Worm (Caenorhabditis elegans): ENCODE measurements around the gene Y49F6B.6.
"Not testable (repeated sequence)": the region's sequence is repeated elsewhere in the genome, so short reads cannot be mapped to it uniquely, and the experiment has no call there.

The Y49F6B.6 gene

DNA sequence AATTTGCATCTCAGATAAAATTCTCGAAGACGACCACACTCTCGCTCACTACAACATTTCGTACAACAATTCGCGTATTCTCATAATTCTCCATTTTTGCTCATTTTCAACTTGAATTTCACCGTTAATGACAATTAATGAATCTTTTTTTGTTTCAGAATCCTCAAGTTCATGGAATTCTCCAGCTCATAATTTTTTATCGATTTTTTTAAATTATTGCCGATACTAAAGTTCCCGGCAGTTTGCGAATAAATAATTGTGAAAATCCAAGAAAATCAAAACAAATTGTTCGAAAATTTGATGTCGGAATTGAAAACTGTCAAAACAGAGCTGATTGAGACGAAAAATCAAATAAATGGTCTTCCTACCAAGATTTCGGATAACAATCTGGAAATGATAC is 25.0 kb upstream of the Y49F6B.6 start, which contains the start of gene C16C8.21:
TSS of gene C16C8.21 (plus strand) at position 301 of the 400 bp plus-strand sequence.
- no peak for TF ChIP-seq bed-3 (GFP tag; optimal IDR thresholded peaks at IDR 0.05)
- TF ChIP-seq snpc-4 (tag; optimal IDR thresholded peaks at IDR 0.05), result no peak
- TF ChIP-seq ceh-83 (GFP tag; optimal IDR thresholded peaks at IDR 0.05), result no peak
- no peak for TF ChIP-seq blmp-1 (tag; optimal IDR thresholded peaks at IDR 0.05)
- no peak for TF ChIP-seq mab-5 (tag; optimal IDR thresholded peaks at IDR 0.05)
- TF ChIP-seq lsy-2 (tag; optimal IDR thresholded peaks at IDR 0.05), result no peak

DNA sequence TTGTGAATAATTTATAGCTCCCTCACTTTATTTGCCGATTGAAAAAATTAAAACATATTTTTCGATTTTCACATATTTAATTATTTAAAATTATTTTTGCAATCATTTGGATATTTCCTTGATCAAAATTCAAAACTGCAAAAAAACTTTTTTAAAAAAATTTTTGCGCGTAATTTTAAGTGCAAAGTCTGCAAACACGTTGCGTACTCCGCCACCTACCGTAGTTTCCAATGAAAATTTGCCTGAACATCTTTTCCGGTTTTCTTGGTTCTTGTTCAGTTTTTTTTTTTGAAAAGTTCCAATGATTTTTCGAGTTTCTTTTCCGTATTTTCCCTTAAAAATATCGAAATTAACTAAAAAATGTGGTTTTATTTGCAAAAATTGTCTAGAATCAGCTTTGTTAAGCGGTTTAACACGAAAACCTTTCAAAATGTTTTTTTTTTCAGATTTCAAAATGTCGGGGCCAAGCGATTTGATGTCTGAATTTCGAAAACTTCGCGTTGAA is 24.1 kb upstream of the Y49F6B.6 start, which contains the start of gene C16C8.25:
TSS of gene C16C8.25 (plus strand) at position 455 of the 505 bp plus-strand sequence.
- no peak for TF ChIP-seq hlh-1 (tag; optimal IDR thresholded peaks at IDR 0.05)
- no peak for TF ChIP-seq blmp-1 (tag; optimal IDR thresholded peaks at IDR 0.05)
- no peak for TF ChIP-seq lin-13 (tag; optimal IDR thresholded peaks at IDR 0.05)
- no peak for TF ChIP-seq snpc-4 (tag; optimal IDR thresholded peaks at IDR 0.05)

DNA sequence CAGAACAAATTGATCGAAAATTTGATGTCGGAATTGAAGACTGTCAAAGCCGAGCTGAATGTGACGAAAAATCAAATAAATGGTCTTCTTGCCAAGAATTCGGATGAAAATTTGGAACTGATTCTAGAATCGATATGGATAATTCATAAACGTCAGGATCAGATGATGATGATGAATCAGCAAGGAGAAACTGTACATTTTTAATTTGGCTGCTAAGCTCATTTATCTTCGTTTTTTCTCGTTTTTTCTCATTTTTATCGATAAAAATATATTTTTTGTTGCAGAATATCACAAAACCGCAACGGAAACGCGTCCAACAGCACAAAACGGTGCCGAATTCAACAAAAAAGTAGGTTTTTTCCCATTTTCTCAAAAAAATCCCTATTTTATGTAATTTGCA is 23.4 kb upstream of the Y49F6B.6 start, which contains the start of gene C16C8.14:
TSS of gene C16C8.14 (plus strand) at position 301 of the 400 bp plus-strand sequence.
- not testable (repeated sequence) for TF ChIP-seq sptf-1 (tag; optimal IDR thresholded peaks at IDR 0.05); ceh-43 (GFP tag; optimal IDR thresholded peaks at IDR 0.05); flh-1 (GFP tag; optimal IDR thresholded peaks at IDR 0.05)

DNA sequence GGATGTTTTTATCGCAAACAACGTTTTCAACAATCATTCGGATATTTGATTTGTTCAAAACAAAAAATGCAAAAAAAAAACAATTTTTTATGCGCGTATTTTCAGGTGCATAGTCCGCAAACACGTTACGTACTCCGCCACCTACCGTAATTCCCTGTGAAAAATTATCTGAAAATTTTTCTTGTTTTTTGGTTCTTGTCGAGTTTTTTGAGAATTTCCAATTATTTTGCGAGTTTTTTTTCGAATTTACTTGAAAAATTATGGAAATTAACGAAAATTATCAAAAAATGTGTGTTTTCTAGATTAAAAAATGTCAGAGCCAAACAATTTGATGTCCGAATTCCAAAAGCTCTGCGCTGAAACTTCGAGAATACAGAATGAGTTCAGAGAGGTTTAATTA is 20.5 kb upstream of the Y49F6B.6 start, which contains the start of gene C16C8.12:
TSS of gene C16C8.12 (plus strand) at position 301 of the 400 bp plus-strand sequence.
- no peak for TF ChIP-seq nhr-28 (tag; optimal IDR thresholded peaks at IDR 0.05)
- TF ChIP-seq blmp-1 (tag; optimal IDR thresholded peaks at IDR 0.05), result no peak
- no peak for TF ChIP-seq ceh-43 (GFP tag; optimal IDR thresholded peaks at IDR 0.05)
- TF ChIP-seq nhr-76 (tag; optimal IDR thresholded peaks at IDR 0.05), result no peak
- no peak for TF ChIP-seq ces-1 (GFP tag; optimal IDR thresholded peaks at IDR 0.05)

DNA sequence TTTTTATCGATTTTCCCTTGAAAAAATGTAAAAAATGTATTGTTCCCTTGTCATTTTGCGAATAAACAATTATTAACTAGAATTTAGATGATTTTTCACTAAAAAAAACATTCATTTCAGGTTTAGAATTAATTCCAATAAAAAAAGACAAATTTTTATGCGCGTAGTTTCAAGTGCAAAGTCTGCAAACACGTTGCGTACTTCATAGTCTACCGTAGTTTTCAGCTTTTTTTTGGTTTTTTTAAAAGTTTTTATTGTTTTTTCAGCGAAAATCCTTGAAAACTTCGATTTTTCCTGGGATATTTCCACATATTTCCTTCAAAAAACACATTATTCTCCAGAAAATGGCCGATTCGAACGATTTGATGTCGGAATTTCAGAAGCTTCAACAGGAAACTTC is 19.4 kb upstream of the Y49F6B.6 start, which contains the start of gene C16C8.11:
TSS of gene C16C8.11 (plus strand) at position 188 of the 400 bp plus-strand sequence.
- no peak for TF ChIP-seq mab-5 (tag; optimal IDR thresholded peaks at IDR 0.05)
- no peak for TF ChIP-seq unc-39 (tag; optimal IDR thresholded peaks at IDR 0.05)

DNA sequence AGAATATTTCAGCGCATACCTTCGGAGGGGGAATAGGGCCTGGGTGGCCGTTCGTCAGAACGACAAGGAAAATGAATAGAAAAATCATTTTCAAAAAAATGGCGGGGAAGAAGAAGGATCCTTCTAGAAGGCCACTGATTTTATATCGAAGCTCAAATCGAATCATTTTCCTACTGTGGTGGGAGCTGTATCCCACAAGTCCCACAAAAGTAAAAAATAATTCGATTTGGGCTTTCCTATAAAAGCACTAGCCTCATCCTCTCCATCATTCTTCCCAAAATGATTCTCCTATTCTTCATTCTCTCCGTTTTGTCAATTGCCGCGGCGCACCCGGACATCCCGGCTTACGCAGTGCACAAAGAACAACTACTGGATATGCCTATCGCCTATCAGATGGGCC is 14.7 kb upstream of the Y49F6B.6 start, which contains the start of the genes C16C8.26 and C16C8.19:
TSS of gene C16C8.26 (minus strand) at position 101 of the 400 bp plus-strand sequence.
TSS of gene C16C8.19 (plus strand) at position 279 of the 400 bp plus-strand sequence.
- TF ChIP-seq elt-3 (tag; optimal IDR thresholded peaks at IDR 0.05) (no peak), bed-3 (GFP tag; optimal IDR thresholded peaks at IDR 0.05) (no peak), ceh-83 (GFP tag; optimal IDR thresholded peaks at IDR 0.05) (no peak), flh-1 (GFP tag; optimal IDR thresholded peaks at IDR 0.05) (no peak), nhr-2 (tag; optimal IDR thresholded peaks at IDR 0.05) (no peak), cnd-1 (tag; optimal IDR thresholded peaks at IDR 0.05) (no peak), pha-4 (tag; optimal IDR thresholded peaks at IDR 0.05) (no peak), snpc-4 (tag; optimal IDR thresholded peaks at IDR 0.05) (no peak), elt-1 (tag; optimal IDR thresholded peaks at IDR 0.05; ENCODE audit: borderline replicate concordance, insufficient read depth) (no peak), M03D4.4 (tag; optimal IDR thresholded peaks at IDR 0.05) (no peak), ceh-43 (GFP tag; optimal IDR thresholded peaks at IDR 0.05) (no peak), ztf-11 (tag; optimal IDR thresholded peaks at IDR 0.05) (no peak), nhr-76 (tag; optimal IDR thresholded peaks at IDR 0.05) (no peak), mep-1 (tag; optimal IDR thresholded peaks at IDR 0.05) (no peak), mab-5 (tag; optimal IDR thresholded peaks at IDR 0.05) (no peak), unc-39 (tag; optimal IDR thresholded peaks at IDR 0.05) (no peak), nhr-12 (tag; optimal IDR thresholded peaks at IDR 0.05) (no peak), lin-13 (tag; optimal IDR thresholded peaks at IDR 0.05) (no peak), sem-2 (GFP tag; optimal IDR thresholded peaks at IDR 0.05) (no peak)

DNA sequence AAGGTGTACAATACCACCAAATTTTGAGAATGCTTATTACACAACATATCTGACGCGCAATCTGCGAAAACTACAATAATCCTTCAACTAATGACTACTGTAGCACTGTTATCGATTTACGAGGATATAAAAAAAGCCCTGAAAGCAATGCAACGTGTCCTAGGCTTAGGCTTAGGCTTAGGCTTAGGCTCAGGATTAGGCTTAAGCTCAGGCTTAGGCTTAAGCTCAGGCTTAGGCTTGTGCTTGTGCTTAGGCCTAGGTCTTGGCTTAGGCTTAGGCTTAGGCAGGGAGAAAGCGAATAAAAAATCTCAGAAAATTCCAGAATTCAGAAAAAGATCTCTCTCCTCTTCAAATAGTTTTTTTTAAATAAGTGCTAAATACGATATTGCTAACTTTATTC is 13.7 kb upstream of the Y49F6B.6 start:
- TF ChIP-seq elt-1 (tag; optimal IDR thresholded peaks at IDR 0.05; ENCODE audit: borderline replicate concordance, insufficient read depth), result no peak
- TF ChIP-seq mab-5 (tag; optimal IDR thresholded peaks at IDR 0.05), result no peak
- no peak for TF ChIP-seq lsy-2 (tag; optimal IDR thresholded peaks at IDR 0.05)
- TF ChIP-seq ceh-39 (tag; optimal IDR thresholded peaks at IDR 0.05), result no peak
- TF ChIP-seq ceh-43 (GFP tag; optimal IDR thresholded peaks at IDR 0.05), result no peak
- TF ChIP-seq mep-1 (tag; optimal IDR thresholded peaks at IDR 0.05), result no peak
- TF ChIP-seq flh-1 (GFP tag; optimal IDR thresholded peaks at IDR 0.05), result no peak
